Worm (Caenorhabditis elegans): ENCODE results near the gene wrn-1.

- no peak for TF ChIP-seq him-1 (tag; optimal IDR thresholded peaks at IDR 0.05)
- TF ChIP-seq dao-5 (tag; optimal IDR thresholded peaks at IDR 0.05): no peak
Observed at ce11 chrII:6598050-6598449, 43.3 kb downstream of the wrn-1 start, which contains the start of gene dnj-8.
